Worm (Caenorhabditis elegans) whole organism, L1 larva: Measurements from ENCODE around the gene gfi-3.

Experiments used
- elt-2 ChIP-seq: sonication (generic microtip); optimal IDR thresholded peaks from 2 replicates; lab custom pipeline; 2016; ENCODE audit warnings: missing genetic modification characterization, mild to moderate bottlenecking, inconsistent platforms, missing compliant biosample characterization, missing genetic modification reagents
- lsy-2 ChIP-seq, 2 experiments: fragments of 150-350 bp; optimal IDR thresholded peaks; 2 replicates each; lab custom pipeline; 2014; ENCODE audit warnings: missing biosample characterization in 2 of 2, missing genetic modification characterization in 2 of 2
- pax-3 ChIP-seq: fragments of 200-800 bp; sonication (Bioruptor generic); optimal IDR thresholded peaks from 2 replicates; lab custom pipeline; 2018; ENCODE audit warnings: mild to moderate bottlenecking, missing genetic modification characterization, moderate library complexity, missing compliant biosample characterization

DNA sequence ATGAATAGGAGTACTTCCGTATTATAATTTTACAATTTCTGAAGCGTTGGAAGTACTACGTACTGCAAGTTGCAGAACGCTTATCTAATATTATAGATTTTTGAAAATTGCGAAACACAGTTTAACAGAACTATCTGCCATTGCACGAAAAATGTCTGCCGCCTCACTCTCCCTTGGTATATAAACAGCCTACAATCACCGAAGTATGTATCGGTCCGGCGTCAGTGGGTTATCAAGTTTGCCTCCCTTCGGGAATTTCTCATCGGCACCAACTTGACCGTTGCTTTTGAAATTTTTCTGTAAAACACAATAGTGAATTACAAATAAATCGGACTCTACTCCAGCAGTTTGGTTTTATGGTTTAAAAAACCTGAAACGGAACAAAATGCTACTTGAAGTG lies 3.0 kb upstream of the gfi-3 start:
- TF ChIP-seq pax-3 (tag; lab: Kevin White, UChicago): no peak
- peak; percentile 35 for TF ChIP-seq elt-2 (tag; lab: Kevin White, UChicago)
- no peak for TF ChIP-seq lsy-2 (tag; optimal IDR thresholded peaks at IDR 0.05; lab: Kevin White, UChicago)
